Worm (Caenorhabditis elegans): ENCODE results near the gene Y43F8B.18.
A peak's percentile ranks its signal among the peaks of the same experiment; 100 is the strongest.
"Not testable (repeated sequence)": the region's sequence is repeated elsewhere in the genome, so short reads cannot be mapped to it uniquely, and the experiment has no call there.

DNA sequence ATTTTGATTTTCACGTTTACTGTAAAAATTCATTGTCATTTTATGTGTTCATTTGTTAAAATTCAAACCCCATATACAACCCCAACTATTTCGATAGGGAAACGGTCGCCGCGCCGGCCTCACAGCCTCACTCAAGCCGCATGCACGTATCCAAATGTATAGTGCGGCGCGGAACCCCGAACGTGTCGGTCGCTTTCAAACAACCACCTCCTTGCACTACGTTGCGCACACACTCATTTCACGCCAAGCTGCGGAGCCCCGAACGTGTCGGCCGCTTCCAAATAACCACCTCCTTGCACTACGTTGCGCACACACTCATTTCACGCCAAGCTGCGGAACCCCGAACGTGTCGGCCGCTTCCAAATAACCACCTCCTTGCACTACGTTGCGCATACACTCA is 19.0 kb upstream of the Y43F8B.18 start:
- not testable (repeated sequence) for TF ChIP-seq xnd-1 (tag; optimal IDR thresholded peaks at IDR 0.05); lag-1 (GFP tag; IDR thresholded peaks at IDR 0.05); mxl-1 (tag; optimal IDR thresholded peaks at IDR 0.05); sdz-38 (tag; optimal IDR thresholded peaks at IDR 0.05); pbrm-1 (GFP tag; IDR thresholded peaks at IDR 0.05); nfyb-1 (GFP tag; IDR thresholded peaks at IDR 0.05); snpc-4 (GFP tag; optimal IDR thresholded peaks at IDR 0.05); Y95B8A.8 (GFP tag; IDR thresholded peaks at IDR 0.05); B0019.2 (GFP tag; conservative IDR thresholded peaks at IDR 0.05); nfya-1 (tag; optimal IDR thresholded peaks at IDR 0.05; ENCODE audit: borderline replicate concordance, insufficient read depth); F49E8.2 (tag; optimal IDR thresholded peaks at IDR 0.05; ENCODE audit: insufficient read depth); chd-7 (tag; optimal IDR thresholded peaks at IDR 0.05); dpl-1 (GFP tag; optimal IDR thresholded peaks at IDR 0.05); ama-1 (optimal IDR thresholded peaks at IDR 0.05); ama-1 (GFP tag; optimal IDR thresholded peaks at IDR 0.05)
- peak in 2 of 4 experiments; percentile 57 to 82 for TF ChIP-seq snpc-4 (tag; optimal IDR thresholded peaks at IDR 0.05)

Data from whole organism, young adult.